Worm (Caenorhabditis elegans): ENCODE results near the gene C35C5.8.

C35C5.8 gene

ce11 chrX:11533543-11534003 lies at the start of gene C35C5.8:
TSS of gene C35C5.8 (plus strand) at chrX:11533593.
- TF ChIP-seq lsy-2 (tag; optimal IDR thresholded peaks at IDR 0.05) = no peak
- TF ChIP-seq unc-62 (GFP tag; optimal IDR thresholded peaks at IDR 0.05) = no peak
- no peak for TF ChIP-seq flh-1 (GFP tag; optimal IDR thresholded peaks at IDR 0.05)
- no peak for TF ChIP-seq nhr-237 (tag; optimal IDR thresholded peaks at IDR 0.05)
- TF ChIP-seq hlh-1 (tag; optimal IDR thresholded peaks at IDR 0.05) = no peak
- no peak for TF ChIP-seq unc-39 (tag; optimal IDR thresholded peaks at IDR 0.05)
- TF ChIP-seq mab-5 (tag; optimal IDR thresholded peaks at IDR 0.05) = no peak
- no peak for TF ChIP-seq mep-1 (tag; optimal IDR thresholded peaks at IDR 0.05)
- no peak for TF ChIP-seq snpc-4 (tag; optimal IDR thresholded peaks at IDR 0.05)
- TF ChIP-seq elt-1 (tag; optimal IDR thresholded peaks at IDR 0.05; ENCODE audit: borderline replicate concordance, insufficient read depth) = no peak
- no peak for TF ChIP-seq ztf-11 (tag; optimal IDR thresholded peaks at IDR 0.05)
- TF ChIP-seq nhr-2 (tag; optimal IDR thresholded peaks at IDR 0.05) = no peak
- no peak for TF ChIP-seq ces-1 (GFP tag; optimal IDR thresholded peaks at IDR 0.05)
- no peak for TF ChIP-seq ceh-39 (tag; optimal IDR thresholded peaks at IDR 0.05)
- no peak for TF ChIP-seq lin-13 (tag; optimal IDR thresholded peaks at IDR 0.05)
- TF ChIP-seq pha-4 (tag; optimal IDR thresholded peaks at IDR 0.05) = no peak

DNA sequence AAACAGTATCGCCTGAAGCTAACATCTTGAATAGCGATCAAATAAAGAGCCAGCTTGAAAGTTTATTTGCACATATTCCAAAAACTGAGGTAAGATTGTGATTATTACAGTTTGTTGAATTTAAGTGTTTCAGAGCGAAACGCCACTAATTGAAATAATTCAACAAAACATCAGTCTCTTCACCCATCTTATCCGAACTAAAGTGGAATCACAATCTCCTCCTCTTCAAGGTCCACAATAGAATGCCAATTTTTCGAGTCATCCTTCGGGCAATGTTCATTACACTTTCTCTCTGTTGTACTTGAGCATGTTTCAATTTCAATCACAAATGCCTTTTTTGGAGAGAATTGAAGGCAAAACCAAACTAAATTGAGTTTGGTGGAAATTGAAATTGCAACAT lies 49.4 kb upstream of the C35C5.8 start:
- TF ChIP-seq hlh-1 (tag; optimal IDR thresholded peaks at IDR 0.05) (no peak), nhr-237 (tag; optimal IDR thresholded peaks at IDR 0.05) (no peak), ceh-39 (tag; optimal IDR thresholded peaks at IDR 0.05) (no peak), mab-5 (tag; optimal IDR thresholded peaks at IDR 0.05) (no peak), ces-1 (GFP tag; optimal IDR thresholded peaks at IDR 0.05) (peak; percentile 4), ceh-83 (GFP tag; optimal IDR thresholded peaks at IDR 0.05) (no peak), lin-32 (GFP tag; optimal IDR thresholded peaks at IDR 0.05) (no peak)

DNA sequence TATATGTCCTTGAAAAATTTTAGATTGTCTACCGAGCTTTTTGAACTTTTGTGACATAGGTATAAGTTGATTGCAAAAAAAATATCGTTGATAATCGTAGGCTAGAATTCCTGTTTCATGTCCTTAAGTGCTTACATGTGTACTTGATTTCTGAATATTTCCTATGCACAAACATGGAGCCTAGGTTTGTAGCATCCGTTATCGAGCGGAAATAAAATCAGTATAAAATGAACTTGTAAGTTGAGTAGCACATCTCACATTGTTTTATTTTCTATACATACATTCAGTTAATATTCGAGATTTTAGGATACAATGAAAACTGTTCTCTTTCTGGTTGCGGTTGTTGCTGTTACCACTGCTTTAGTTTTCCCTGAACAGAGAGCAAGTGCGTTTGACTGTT lies 45.9 kb upstream of the C35C5.8 start, which contains the start of gene spp-9:
Gene spp-9, plus strand, starts transcription at position 301 of the 400 bp plus-strand sequence.
- TF ChIP-seq lin-32 (GFP tag; optimal IDR thresholded peaks at IDR 0.05) (no peak), tbx-8 (GFP tag; optimal IDR thresholded peaks at IDR 0.05) (no peak), hlh-1 (tag; optimal IDR thresholded peaks at IDR 0.05) (no peak), mep-1 (tag; optimal IDR thresholded peaks at IDR 0.05) (no peak), zip-8 (tag; optimal IDR thresholded peaks at IDR 0.05) (no peak), drap-1 (GFP tag; optimal IDR thresholded peaks at IDR 0.05) (no peak)

- no peak for TF ChIP-seq ceh-83 (GFP tag; optimal IDR thresholded peaks at IDR 0.05)
- no peak for TF ChIP-seq lin-32 (GFP tag; optimal IDR thresholded peaks at IDR 0.05)
- no peak for TF ChIP-seq bed-3 (GFP tag; optimal IDR thresholded peaks at IDR 0.05)
- TF ChIP-seq unc-120 (tag; optimal IDR thresholded peaks at IDR 0.05; ENCODE audit: poor library complexity, severe bottlenecking) = no peak
- TF ChIP-seq ces-1 (GFP tag; optimal IDR thresholded peaks at IDR 0.05) = no peak
- no peak for TF ChIP-seq pha-4 (tag; optimal IDR thresholded peaks at IDR 0.05)
- TF ChIP-seq unc-62 (GFP tag; optimal IDR thresholded peaks at IDR 0.05) = no peak
These were observed 43.6 kb upstream of the C35C5.8 start, which contains the start of gene spp-21 for ce11 chrX:11489830-11490229. TSS of gene spp-21 (plus strand) at chrX:11490130.

DNA sequence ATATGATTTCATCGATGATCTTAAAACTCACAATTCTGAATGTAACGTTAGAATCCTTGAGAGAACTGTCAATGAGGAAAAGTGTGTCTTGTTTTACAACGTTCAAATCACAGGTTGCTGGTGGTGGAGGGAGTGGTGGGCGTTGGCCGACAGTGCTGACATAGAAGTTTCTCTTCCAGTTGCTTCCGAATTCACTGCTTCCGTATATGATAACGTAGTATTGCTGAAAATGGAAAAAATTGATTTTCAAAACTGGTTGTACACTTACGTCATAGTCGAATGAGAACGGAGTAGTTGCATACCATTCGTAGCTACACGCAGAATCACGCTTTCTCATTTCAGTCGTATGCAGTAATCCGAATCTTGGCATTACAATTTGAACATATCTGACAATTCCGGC lies 41.6 kb upstream of the C35C5.8 start:
- TF ChIP-seq ceh-39 (tag; optimal IDR thresholded peaks at IDR 0.05) (no peak), zip-8 (tag; optimal IDR thresholded peaks at IDR 0.05) (no peak), sptf-1 (tag; optimal IDR thresholded peaks at IDR 0.05) (no peak), lin-32 (GFP tag; optimal IDR thresholded peaks at IDR 0.05) (no peak), ztf-11 (tag; optimal IDR thresholded peaks at IDR 0.05) (no peak), mep-1 (tag; optimal IDR thresholded peaks at IDR 0.05) (no peak), unc-62 (GFP tag; optimal IDR thresholded peaks at IDR 0.05) (no peak), snpc-4 (tag; optimal IDR thresholded peaks at IDR 0.05) (no peak), nhr-2 (tag; optimal IDR thresholded peaks at IDR 0.05) (no peak), mab-5 (tag; optimal IDR thresholded peaks at IDR 0.05) (no peak), ces-1 (GFP tag; optimal IDR thresholded peaks at IDR 0.05) (no peak), unc-120 (tag; optimal IDR thresholded peaks at IDR 0.05; ENCODE audit: poor library complexity, severe bottlenecking) (no peak), tbx-8 (GFP tag; optimal IDR thresholded peaks at IDR 0.05) (no peak), nhr-12 (tag; optimal IDR thresholded peaks at IDR 0.05) (no peak)

- no peak for TF ChIP-seq lin-32 (GFP tag; optimal IDR thresholded peaks at IDR 0.05)
- TF ChIP-seq drap-1 (GFP tag; optimal IDR thresholded peaks at IDR 0.05) = no peak
- no peak for TF ChIP-seq bed-3 (GFP tag; optimal IDR thresholded peaks at IDR 0.05)
- no peak for TF ChIP-seq mls-2 (tag; optimal IDR thresholded peaks at IDR 0.05)
These were observed 34.5 kb upstream of the C35C5.8 start for ce11 chrX:11498871-11499270.

DNA sequence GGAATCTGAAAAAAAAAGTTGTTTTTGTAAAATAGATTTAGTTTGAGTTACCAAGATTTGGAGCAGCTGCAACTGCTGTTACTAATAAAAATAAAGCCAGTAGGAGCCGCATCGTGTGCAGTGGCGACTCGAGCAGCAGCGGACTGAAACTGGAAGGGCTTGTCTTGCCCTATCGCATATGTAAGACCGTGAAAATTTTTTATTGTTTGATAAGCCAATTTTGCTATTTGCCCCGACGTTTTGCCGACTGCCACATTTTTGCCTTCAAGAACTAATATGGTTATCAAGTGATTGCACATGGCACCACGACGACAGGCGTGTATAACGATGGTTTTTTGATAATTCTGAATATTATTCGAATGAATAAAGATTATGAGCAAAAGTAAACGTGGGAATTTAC lies 33.7 kb upstream of the C35C5.8 start, which contains the start of gene T25C12.3:
Gene T25C12.3, minus strand, starts transcription at position 262 of the 400 bp plus-strand sequence.
- TF ChIP-seq flh-1 (GFP tag; optimal IDR thresholded peaks at IDR 0.05) (no peak), snpc-4 (tag; optimal IDR thresholded peaks at IDR 0.05) (no peak), sem-2 (GFP tag; optimal IDR thresholded peaks at IDR 0.05) (no peak), tbx-8 (GFP tag; optimal IDR thresholded peaks at IDR 0.05) (no peak), sptf-1 (tag; optimal IDR thresholded peaks at IDR 0.05) (no peak), elt-3 (tag; optimal IDR thresholded peaks at IDR 0.05) (no peak), elt-1 (tag; optimal IDR thresholded peaks at IDR 0.05; ENCODE audit: borderline replicate concordance, insufficient read depth) (no peak), blmp-1 (tag; optimal IDR thresholded peaks at IDR 0.05) (no peak)

All from whole organism, mixed stage, embryonic.